Worm (Caenorhabditis elegans) whole organism, early embryonic: Measurements from ENCODE around the gene T25E12.6.

Experiments
- ama-1 ChIP-seq: fragments of 150-350 bp; optimal IDR thresholded peaks from 2 replicates; lab custom pipeline; 2014
- scrt-1 ChIP-seq: fragments of 200-800 bp; sonication (Bioruptor generic); IDR thresholded peaks from 2 replicates; pipeline ENCODE4 v1.3.6; 2022; ENCODE audit warnings: missing genetic modification characterization, missing compliant biosample characterization

DNA sequence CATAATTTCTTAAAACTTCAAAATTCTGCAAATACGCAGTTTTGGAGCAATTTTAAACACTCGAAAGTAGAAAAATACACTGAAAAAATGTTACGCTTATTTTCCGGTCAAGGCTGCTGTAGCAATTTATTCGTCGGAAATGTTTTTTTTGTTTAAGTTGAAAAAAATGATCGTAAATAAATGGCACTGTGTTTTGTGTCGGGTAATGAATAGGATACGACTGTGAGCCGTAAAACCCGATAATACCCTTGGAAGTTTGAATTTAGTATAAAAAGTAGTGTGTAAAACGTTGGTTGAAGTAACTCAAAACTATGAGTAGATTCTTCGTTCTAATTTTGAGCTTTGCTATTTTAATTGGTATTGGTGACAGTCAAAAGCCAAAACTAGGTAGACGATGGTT lies 15.3 kb upstream of the T25E12.6 start, which contains the start of gene T25E12.14:
- no peak for TF ChIP-seq ama-1 (lab: Kevin White, UChicago)
- no peak for TF ChIP-seq scrt-1 (GFP tag; lab: Robert Waterston, UW)
